Fruit fly (Drosophila melanogaster): ENCODE measurements around the gene GILT2.

Gene GILT2

DNA sequence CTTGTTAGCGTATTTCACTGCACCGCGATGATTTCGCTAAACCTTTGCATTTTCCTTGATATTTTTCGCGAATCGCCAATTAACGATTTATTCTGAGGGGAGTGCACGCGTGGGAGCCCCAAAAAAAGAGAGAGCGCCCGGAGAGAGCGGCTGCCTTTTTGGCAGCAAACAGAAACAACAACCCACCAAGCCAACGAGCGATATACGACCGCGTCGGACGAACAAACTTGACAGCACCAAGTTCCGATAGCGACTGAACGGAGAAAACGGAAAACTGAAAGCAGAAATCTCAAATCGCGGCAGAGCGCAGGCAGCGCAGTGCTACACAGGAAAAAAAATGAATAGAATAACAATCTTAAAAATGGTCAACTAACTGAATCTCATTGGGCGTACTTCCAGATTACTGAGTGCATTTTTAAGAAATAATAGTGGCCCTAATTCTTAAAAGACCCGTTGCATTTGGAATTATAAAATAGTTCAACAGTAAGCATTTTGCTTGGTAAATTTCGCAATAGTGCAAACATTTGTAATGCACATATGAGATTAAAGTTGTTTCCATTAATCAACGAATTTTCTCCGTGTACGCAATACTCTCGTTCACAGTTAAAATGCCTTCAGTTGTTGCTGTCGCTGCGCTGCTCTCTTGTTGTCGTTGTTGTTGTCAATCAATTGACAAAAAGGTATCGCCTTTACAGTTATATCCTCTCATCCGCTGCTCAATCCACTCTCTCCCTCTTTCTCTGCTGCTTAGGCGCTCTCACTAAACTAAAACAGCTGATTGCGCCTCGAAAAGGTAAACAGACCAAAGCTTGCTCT, 9.1 kb upstream of the GILT2 start, which contains the start of gene CG31145 (continued):
- TF ChIP-seq ATbp (GFP tag; optimal IDR thresholded peaks at IDR 0.05) (peak; percentile 100), CG18619 (GFP tag; optimal IDR thresholded peaks at IDR 0.05) (peak; percentile 100), CG32532 (GFP tag; IDR thresholded peaks at IDR 0.05) (peak; percentile 99), gt (GFP tag; IDR thresholded peaks at IDR 0.05) (peak; percentile 97), CG14667 (GFP tag; IDR thresholded peaks at IDR 0.05) (peak; percentile 98), Abd-B (GFP tag; optimal IDR thresholded peaks at IDR 0.05) (peak; percentile 100), CG10959 (GFP tag; IDR thresholded peaks at IDR 0.05) (peak; percentile 95), bab2 (GFP tag; optimal IDR thresholded peaks at IDR 0.05) (peak; percentile 100), CG6683 (GFP tag; optimal IDR thresholded peaks at IDR 0.05) (peak; percentile 99), Sin3A (optimal IDR thresholded peaks at IDR 0.05) (no peak), CG4707 (GFP tag; optimal IDR thresholded peaks at IDR 0.05) (peak; percentile 95), cato (GFP tag; optimal IDR thresholded peaks at IDR 0.05; ENCODE audit: borderline replicate concordance) (peak; percentile 99), CG11696 (GFP tag; IDR thresholded peaks at IDR 0.05) (peak; percentile 93), ash1 (GFP tag; optimal IDR thresholded peaks at IDR 0.05) (peak; percentile 82), zen (tag; optimal IDR thresholded peaks at IDR 0.05) (peak; percentile 98), CG15269 (tag; optimal IDR thresholded peaks at IDR 0.05) (peak; percentile 100), slp2 (GFP tag; optimal IDR thresholded peaks at IDR 0.05) (peak; percentile 100), CG17361 (GFP tag; IDR thresholded peaks at IDR 0.05) (peak; percentile 100), CG15011 (GFP tag; optimal IDR thresholded peaks at IDR 0.05) (peak; percentile 100), Fer3 (tag; optimal IDR thresholded peaks at IDR 0.05) (peak; percentile 99), dmrt11E (tag; optimal IDR thresholded peaks at IDR 0.05) (peak; percentile 94), CG9797 (GFP tag; optimal IDR thresholded peaks at IDR 0.05) (peak; percentile 73), CG9876 (GFP tag; optimal IDR thresholded peaks at IDR 0.05) (peak; percentile 99), zen2 (GFP tag; IDR thresholded peaks at IDR 0.05; ENCODE audit: partially characterized antibody) (no peak), CG9817 (tag; optimal IDR thresholded peaks at IDR 0.05) (peak; percentile 99), yki (optimal IDR thresholded peaks at IDR 0.05) (no peak), Ptx1 (GFP tag; IDR thresholded peaks at IDR 0.05) (peak; percentile 99), Oaz (GFP tag; IDR thresholded peaks at IDR 0.05) (peak; percentile 99), MTF-1 (GFP tag; optimal IDR thresholded peaks at IDR 0.05; ENCODE audit: borderline replicate concordance) (peak; percentile 93), CG10209 (GFP tag; optimal IDR thresholded peaks at IDR 0.05) (peak; percentile 100), Ets97D (GFP tag; optimal IDR thresholded peaks at IDR 0.05) (peak; percentile 95), D (optimal IDR thresholded peaks at IDR 0.05) (no peak), D (GFP tag; optimal IDR thresholded peaks at IDR 0.05) (peak; percentile 100), CG9932 (GFP tag; IDR thresholded peaks at IDR 0.05) (peak; percentile 98), chif (GFP tag; optimal IDR thresholded peaks at IDR 0.05) (peak; percentile 99), bsh (GFP tag; optimal IDR thresholded peaks at IDR 0.05) (peak; percentile 99), Optix (GFP tag; IDR thresholded peaks at IDR 0.05) (peak; percentile 99), cad (GFP tag; optimal IDR thresholded peaks at IDR 0.05) (no peak), CG18011 (GFP tag; optimal IDR thresholded peaks at IDR 0.05) (peak; percentile 94), CG15514 (GFP tag; optimal IDR thresholded peaks at IDR 0.05) (peak; percentile 96), CoRest (tag; optimal IDR thresholded peaks at IDR 0.05) (peak; percentile 100), CG8924 (tag; optimal IDR thresholded peaks at IDR 0.05) (peak; percentile 100), CG7987 (GFP tag; optimal IDR thresholded peaks at IDR 0.05) (peak; percentile 97), nom (GFP tag; optimal IDR thresholded peaks at IDR 0.05) (peak; percentile 95), Hr51 (GFP tag; optimal IDR thresholded peaks at IDR 0.05) (peak; percentile 99 to 100), wor (GFP tag; IDR thresholded peaks at IDR 0.05) (peak; percentile 99), CG5245 (GFP tag; optimal IDR thresholded peaks at IDR 0.05) (peak; percentile 99), Pdp1 (GFP tag; optimal IDR thresholded peaks at IDR 0.05) (peak; percentile 99 to 100)
